ENCODE assay signal across 1 fruit fly cellular context in genomic region chr2L:6356686-6357362, dm6.
TF ChIP-seq lines count a peak whose summit lies in the region.

No protein-coding gene starts in this region.

TF ChIP-seq in whole organism, embryonic, 481 proteins besides CTCF, POLR2A, EP300 and RAD21 (continued from another document and continues in another):
- no peak for TF ChIP-seq al (GFP tag; IDR thresholded peaks at IDR 0.05; lab: Robert Waterston, UW)
- TF ChIP-seq D19A (tag; optimal IDR thresholded peaks at IDR 0.05; lab: Kevin White, UChicago), result no peak
- TF ChIP-seq exex (tag; optimal IDR thresholded peaks at IDR 0.05; lab: Kevin White, UChicago), result no peak
- TF ChIP-seq CG17912 (GFP tag; optimal IDR thresholded peaks at IDR 0.05; lab: Kevin White, UChicago), result peak; percentile 39
- TF ChIP-seq scrt (GFP tag; optimal IDR thresholded peaks at IDR 0.05; lab: Kevin White, UChicago), result no peak
- no peak for TF ChIP-seq Dbx (GFP tag; IDR thresholded peaks at IDR 0.05; lab: Robert Waterston, UW)
- TF ChIP-seq fd64A (GFP tag; optimal IDR thresholded peaks at IDR 0.05; lab: Kevin White, UChicago), result no peak
- no peak for TF ChIP-seq CG4328 (GFP tag; optimal IDR thresholded peaks at IDR 0.05; lab: Kevin White, UChicago)
- no peak for TF ChIP-seq CG18476 (GFP tag; optimal IDR thresholded peaks at IDR 0.05; lab: Kevin White, UChicago)
- TF ChIP-seq CG15073 (GFP tag; optimal IDR thresholded peaks at IDR 0.05; lab: Kevin White, UChicago), result no peak
- no peak for TF ChIP-seq schlank (tag; optimal IDR thresholded peaks at IDR 0.05; lab: Kevin White, UChicago)
- TF ChIP-seq CG11456 (GFP tag; IDR thresholded peaks at IDR 0.05; lab: Robert Waterston, UW), result 0 out of 3 replicates have a peak, but pooled peaks have one; percentile 57
- no peak for TF ChIP-seq CG9876 (GFP tag; optimal IDR thresholded peaks at IDR 0.05; lab: Kevin White, UChicago)
- TF ChIP-seq CG6689 (GFP tag; IDR thresholded peaks at IDR 0.05; lab: Robert Waterston, UW), result no peak
- TF ChIP-seq corto (GFP tag; optimal IDR thresholded peaks at IDR 0.05; lab: Kevin White, UChicago), result no peak
- no peak for TF ChIP-seq p53 (GFP tag; optimal IDR thresholded peaks at IDR 0.05; lab: Kevin White, UChicago)
- TF ChIP-seq lilli (GFP tag; optimal IDR thresholded peaks at IDR 0.05; lab: Kevin White, UChicago), result no peak
- TF ChIP-seq ham (GFP tag; IDR thresholded peaks at IDR 0.05; lab: Robert Waterston, UW), result no peak
- no peak for TF ChIP-seq CG30020 (tag; optimal IDR thresholded peaks at IDR 0.05; lab: Kevin White, UChicago)
- TF ChIP-seq CG7556 (GFP tag; optimal IDR thresholded peaks at IDR 0.05; lab: Kevin White, UChicago), result no peak
- TF ChIP-seq run (tag; optimal IDR thresholded peaks at IDR 0.05; lab: Kevin White, UChicago), result no peak
- TF ChIP-seq NC2α (GFP tag; optimal IDR thresholded peaks at IDR 0.05; lab: Kevin White, UChicago), result no peak
- no peak for TF ChIP-seq CG10543 (GFP tag; optimal IDR thresholded peaks at IDR 0.05; lab: Kevin White, UChicago)
- TF ChIP-seq Dref (GFP tag; IDR thresholded peaks at IDR 0.05; lab: Robert Waterston, UW), result no peak
- 0 out of 2 replicates have a peak, but pooled peaks have one; percentile 20 for TF ChIP-seq CG3847 (GFP tag; IDR thresholded peaks at IDR 0.05; lab: Robert Waterston, UW)
- TF ChIP-seq NK7.1 (GFP tag; optimal IDR thresholded peaks at IDR 0.05; lab: Kevin White, UChicago), result no peak
- TF ChIP-seq CG14965 (GFP tag; optimal IDR thresholded peaks at IDR 0.05; lab: Kevin White, UChicago; ENCODE audit: borderline replicate concordance), result peak; percentile 98
- peak; percentile 54 for TF ChIP-seq CG5245 (GFP tag; optimal IDR thresholded peaks at IDR 0.05; lab: Kevin White, UChicago)
- peak; percentile 46 for TF ChIP-seq Hsf (GFP tag; optimal IDR thresholded peaks at IDR 0.05; lab: Kevin White, UChicago)
- TF ChIP-seq Pdp1 (GFP tag; optimal IDR thresholded peaks at IDR 0.05; lab: Kevin White, UChicago), result peak in 1 of 2 experiments; percentile 28
- TF ChIP-seq CG9437 (GFP tag; optimal IDR thresholded peaks at IDR 0.05; lab: Kevin White, UChicago), result no peak
- TF ChIP-seq da (GFP tag; optimal IDR thresholded peaks at IDR 0.05; lab: Kevin White, UChicago), result no peak
- no peak for TF ChIP-seq ssp (GFP tag; IDR thresholded peaks at IDR 0.05; lab: Robert Waterston, UW)
- no peak for TF ChIP-seq Atf3 (GFP tag; optimal IDR thresholded peaks at IDR 0.05; lab: Kevin White, UChicago)
- TF ChIP-seq pros (GFP tag; optimal IDR thresholded peaks at IDR 0.05; lab: Kevin White, UChicago), result no peak
- TF ChIP-seq Hand (GFP tag; optimal IDR thresholded peaks at IDR 0.05; lab: Kevin White, UChicago), result no peak
- TF ChIP-seq Dip2 (GFP tag; IDR thresholded peaks at IDR 0.05; lab: Robert Waterston, UW), result no peak
- TF ChIP-seq Xrp1 (GFP tag; IDR thresholded peaks at IDR 0.05; lab: Robert Waterston, UW), result no peak
- no peak for TF ChIP-seq Dek (tag; optimal IDR thresholded peaks at IDR 0.05; lab: Kevin White, UChicago)
- TF ChIP-seq CG12236 (GFP tag; optimal IDR thresholded peaks at IDR 0.05; lab: Kevin White, UChicago), result no peak
- TF ChIP-seq tll (GFP tag; optimal IDR thresholded peaks at IDR 0.05; lab: Kevin White, UChicago), result no peak
- TF ChIP-seq danr (GFP tag; IDR thresholded peaks at IDR 0.05; lab: Robert Waterston, UW), result no peak
- TF ChIP-seq CG18262 (tag; optimal IDR thresholded peaks at IDR 0.05; lab: Kevin White, UChicago), result peak; percentile 58
- peak; percentile 65 for TF ChIP-seq CG31441 (GFP tag; IDR thresholded peaks at IDR 0.05; lab: Robert Waterston, UW)
- TF ChIP-seq D (optimal IDR thresholded peaks at IDR 0.05; lab: Kevin White, UChicago), result no peak
- TF ChIP-seq D (GFP tag; optimal IDR thresholded peaks at IDR 0.05; lab: Kevin White, UChicago), result no peak
- no peak for TF ChIP-seq hb (GFP tag; IDR thresholded peaks at IDR 0.05; lab: Robert Waterston, UW; ENCODE audit: partially characterized antibody)
- peak; percentile 26; the same call in 1 of the 2 replicates for TF ChIP-seq ara (GFP tag; IDR thresholded peaks at IDR 0.05; lab: Robert Waterston, UW)
- TF ChIP-seq fd102C (GFP tag; optimal IDR thresholded peaks at IDR 0.05; lab: Kevin White, UChicago), result peak; percentile 45
- no peak for TF ChIP-seq CG13123 (GFP tag; optimal IDR thresholded peaks at IDR 0.05; lab: Kevin White, UChicago)
- TF ChIP-seq Vsx1 (GFP tag; optimal IDR thresholded peaks at IDR 0.05; lab: Kevin White, UChicago), result peak; percentile 13
- TF ChIP-seq ap (GFP tag; IDR thresholded peaks at IDR 0.05; lab: Robert Waterston, UW), result peak; percentile 23; the same call in 1 of the 2 replicates
- no peak for TF ChIP-seq esg (GFP tag; conservative IDR thresholded peaks at IDR 0.05; lab: Robert Waterston, UW)
- TF ChIP-seq CG17829 (tag; optimal IDR thresholded peaks at IDR 0.05; lab: Kevin White, UChicago), result peak; percentile 59
- TF ChIP-seq CG9817 (tag; optimal IDR thresholded peaks at IDR 0.05; lab: Kevin White, UChicago), result no peak
- no peak for TF ChIP-seq Dip3 (GFP tag; optimal IDR thresholded peaks at IDR 0.05; lab: Kevin White, UChicago)
- peak; percentile 77 for TF ChIP-seq CG7987 (GFP tag; optimal IDR thresholded peaks at IDR 0.05; lab: Kevin White, UChicago)
- TF ChIP-seq CG9727 (GFP tag; optimal IDR thresholded peaks at IDR 0.05; lab: Kevin White, UChicago), result peak; percentile 41
- peak; percentile 59 for TF ChIP-seq CG17359 (tag; optimal IDR thresholded peaks at IDR 0.05; lab: Kevin White, UChicago)
- no peak for TF ChIP-seq pb (GFP tag; optimal IDR thresholded peaks at IDR 0.05; lab: Kevin White, UChicago)
- TF ChIP-seq org-1 (GFP tag; optimal IDR thresholded peaks at IDR 0.05; lab: Kevin White, UChicago), result no peak
- no peak for TF ChIP-seq cwo (GFP tag; optimal IDR thresholded peaks at IDR 0.05; lab: Kevin White, UChicago)
- TF ChIP-seq CG1832 (GFP tag; optimal IDR thresholded peaks at IDR 0.05; lab: Kevin White, UChicago), result no peak
- no peak for TF ChIP-seq CG2199 (GFP tag; IDR thresholded peaks at IDR 0.05; lab: Robert Waterston, UW)
- no peak for TF ChIP-seq MESR4 (GFP tag; optimal IDR thresholded peaks at IDR 0.05; lab: Kevin White, UChicago)
- TF ChIP-seq Mad (GFP tag; optimal IDR thresholded peaks at IDR 0.05; lab: Kevin White, UChicago), result no peak
- TF ChIP-seq dmrt99B (tag; optimal IDR thresholded peaks at IDR 0.05; lab: Kevin White, UChicago), result peak; percentile 32
- TF ChIP-seq pfk (GFP tag; optimal IDR thresholded peaks at IDR 0.05; lab: Kevin White, UChicago), result peak; percentile 12
- no peak for TF ChIP-seq Hr3 (GFP tag; optimal IDR thresholded peaks at IDR 0.05; lab: Kevin White, UChicago)
- TF ChIP-seq Hr39 (optimal IDR thresholded peaks at IDR 0.05; lab: Kevin White, UChicago), result no peak
- TF ChIP-seq pita (GFP tag; optimal IDR thresholded peaks at IDR 0.05; lab: Kevin White, UChicago), result peak; percentile 65
- TF ChIP-seq CG7372 (GFP tag; IDR thresholded peaks at IDR 0.05; lab: Robert Waterston, UW), result no peak
- TF ChIP-seq pum (GFP tag; optimal IDR thresholded peaks at IDR 0.05; lab: Kevin White, UChicago), result no peak
- TF ChIP-seq CG9215 (GFP tag; IDR thresholded peaks at IDR 0.05; lab: Robert Waterston, UW), result no peak
- no peak for TF ChIP-seq dan (GFP tag; IDR thresholded peaks at IDR 0.05; lab: Robert Waterston, UW)
- TF ChIP-seq hbn (GFP tag; IDR thresholded peaks at IDR 0.05; lab: Robert Waterston, UW; ENCODE audit: partially characterized antibody), result no peak
- no peak for TF ChIP-seq Elba2 (GFP tag; optimal IDR thresholded peaks at IDR 0.05; lab: Kevin White, UChicago)
- TF ChIP-seq br (optimal IDR thresholded peaks at IDR 0.05; lab: Kevin White, UChicago), result no peak
- peak; percentile 56 for TF ChIP-seq CG18764 (GFP tag; optimal IDR thresholded peaks at IDR 0.05; lab: Kevin White, UChicago)
- no peak for TF ChIP-seq eyg (GFP tag; optimal IDR thresholded peaks at IDR 0.05; lab: Kevin White, UChicago)
- TF ChIP-seq CG7839 (tag; optimal IDR thresholded peaks at IDR 0.05; lab: Kevin White, UChicago), result peak; percentile 52
- TF ChIP-seq CG32767 (GFP tag; IDR thresholded peaks at IDR 0.05; lab: Robert Waterston, UW), result no peak
- peak; percentile 45 for TF ChIP-seq CG3281 (GFP tag; optimal IDR thresholded peaks at IDR 0.05; lab: Kevin White, UChicago)
- TF ChIP-seq zen2 (GFP tag; IDR thresholded peaks at IDR 0.05; lab: Robert Waterston, UW; ENCODE audit: partially characterized antibody), result no peak
- TF ChIP-seq unc-4 (GFP tag; IDR thresholded peaks at IDR 0.05; lab: Robert Waterston, UW; ENCODE audit: partially characterized antibody), result no peak
- no peak for TF ChIP-seq twi (tag; optimal IDR thresholded peaks at IDR 0.05; lab: Kevin White, UChicago)
- TF ChIP-seq CG6175 (GFP tag; IDR thresholded peaks at IDR 0.05; lab: Robert Waterston, UW), result no peak
- TF ChIP-seq CG14667 (GFP tag; IDR thresholded peaks at IDR 0.05; lab: Robert Waterston, UW), result no peak
- TF ChIP-seq chinmo (GFP tag; IDR thresholded peaks at IDR 0.05; lab: Robert Waterston, UW; ENCODE audit: partially characterized antibody), result no peak
- TF ChIP-seq Hr51 (GFP tag; optimal IDR thresholded peaks at IDR 0.05; lab: Kevin White, UChicago), result peak in 1 of 2 experiments; percentile 45
- TF ChIP-seq CG13894 (tag; optimal IDR thresholded peaks at IDR 0.05; lab: Kevin White, UChicago), result no peak
- no peak for TF ChIP-seq CG16863 (GFP tag; optimal IDR thresholded peaks at IDR 0.05; lab: Kevin White, UChicago)
- no peak for TF ChIP-seq emc (GFP tag; optimal IDR thresholded peaks at IDR 0.05; lab: Kevin White, UChicago)
- peak; percentile 74 for TF ChIP-seq NfI (GFP tag; optimal IDR thresholded peaks at IDR 0.05; lab: Kevin White, UChicago)
- peak; percentile 45 for TF ChIP-seq Lhr (GFP tag; optimal IDR thresholded peaks at IDR 0.05; lab: Kevin White, UChicago)
- TF ChIP-seq Fer3 (tag; optimal IDR thresholded peaks at IDR 0.05; lab: Kevin White, UChicago), result peak; percentile 49
- TF ChIP-seq sqz (GFP tag; optimal IDR thresholded peaks at IDR 0.05; lab: Kevin White, UChicago), result no peak
- TF ChIP-seq CG3065 (GFP tag; optimal IDR thresholded peaks at IDR 0.05; lab: Kevin White, UChicago), result no peak
- TF ChIP-seq CG12659 (GFP tag; optimal IDR thresholded peaks at IDR 0.05; lab: Kevin White, UChicago), result no peak
- no peak; the same call in 2 of the 3 replicates for TF ChIP-seq B-H1 (GFP tag; IDR thresholded peaks at IDR 0.05; lab: Robert Waterston, UW)
- TF ChIP-seq HLH4C (GFP tag; IDR thresholded peaks at IDR 0.05; lab: Robert Waterston, UW; ENCODE audit: partially characterized antibody), result no peak
- peak; percentile 22 for TF ChIP-seq HHEX (GFP tag; optimal IDR thresholded peaks at IDR 0.05; lab: Kevin White, UChicago)
- TF ChIP-seq CG7963 (GFP tag; IDR thresholded peaks at IDR 0.05; lab: Robert Waterston, UW; ENCODE audit: partially characterized antibody), result no peak
- no peak for TF ChIP-seq CG2202 (tag; optimal IDR thresholded peaks at IDR 0.05; lab: Kevin White, UChicago)
- no peak for TF ChIP-seq gce (GFP tag; IDR thresholded peaks at IDR 0.05; lab: Robert Waterston, UW)
- no peak for TF ChIP-seq CG2120 (GFP tag; optimal IDR thresholded peaks at IDR 0.05; lab: Kevin White, UChicago)
- TF ChIP-seq Hr78 (GFP tag; optimal IDR thresholded peaks at IDR 0.05; lab: Kevin White, UChicago), result no peak
- TF ChIP-seq ato (GFP tag; IDR thresholded peaks at IDR 0.05; lab: Robert Waterston, UW; ENCODE audit: partially characterized antibody), result no peak
- TF ChIP-seq CG3407 (GFP tag; optimal IDR thresholded peaks at IDR 0.05; lab: Kevin White, UChicago), result peak; percentile 7
- no peak for TF ChIP-seq Dll (GFP tag; IDR thresholded peaks at IDR 0.05; lab: Robert Waterston, UW; ENCODE audit: partially characterized antibody)
- no peak for TF ChIP-seq ranshi (GFP tag; IDR thresholded peaks at IDR 0.05; lab: Robert Waterston, UW)
- no peak for TF ChIP-seq sima (GFP tag; optimal IDR thresholded peaks at IDR 0.05; lab: Kevin White, UChicago)
- TF ChIP-seq CG8281 (tag; optimal IDR thresholded peaks at IDR 0.05; lab: Kevin White, UChicago), result no peak
- TF ChIP-seq h (optimal IDR thresholded peaks at IDR 0.05; lab: Kevin White, UChicago), result no peak
- peak; percentile 51 for TF ChIP-seq CG9932 (GFP tag; IDR thresholded peaks at IDR 0.05; lab: Robert Waterston, UW)
- TF ChIP-seq Hey (tag; optimal IDR thresholded peaks at IDR 0.05; lab: Kevin White, UChicago), result no peak
- TF ChIP-seq CG1602 (GFP tag; optimal IDR thresholded peaks at IDR 0.05; lab: Kevin White, UChicago), result peak; percentile 21
- no peak for TF ChIP-seq CG4730 (GFP tag; IDR thresholded peaks at IDR 0.05; lab: Robert Waterston, UW)
- peak; percentile 72; the same call in 2 of the 3 replicates for TF ChIP-seq ase (GFP tag; IDR thresholded peaks at IDR 0.05; lab: Robert Waterston, UW)
- TF ChIP-seq CG15696 (tag; optimal IDR thresholded peaks at IDR 0.05; lab: Kevin White, UChicago), result peak; percentile 53
- peak; percentile 43; the same call in 1 of the 3 replicates for TF ChIP-seq CG16813 (GFP tag; IDR thresholded peaks at IDR 0.05; lab: Robert Waterston, UW; ENCODE audit: partially characterized antibody)
- TF ChIP-seq Sin3A (optimal IDR thresholded peaks at IDR 0.05; lab: Kevin White, UChicago), result no peak
- no peak for TF ChIP-seq Ptx1 (GFP tag; IDR thresholded peaks at IDR 0.05; lab: Robert Waterston, UW)
- no peak for TF ChIP-seq TFAM (GFP tag; optimal IDR thresholded peaks at IDR 0.05; lab: Kevin White, UChicago)
- TF ChIP-seq zf30C (GFP tag; optimal IDR thresholded peaks at IDR 0.05; lab: Kevin White, UChicago), result no peak
- TF ChIP-seq CG10462 (GFP tag; optimal IDR thresholded peaks at IDR 0.05; lab: Kevin White, UChicago), result no peak
- peak; percentile 25 for TF ChIP-seq Jarid2 (GFP tag; optimal IDR thresholded peaks at IDR 0.05; lab: Kevin White, UChicago)
- TF ChIP-seq tio (GFP tag; optimal IDR thresholded peaks at IDR 0.05; lab: Kevin White, UChicago), result no peak
- TF ChIP-seq nom (GFP tag; optimal IDR thresholded peaks at IDR 0.05; lab: Kevin White, UChicago), result no peak
- TF ChIP-seq lov (optimal IDR thresholded peaks at IDR 0.05; lab: Kevin White, UChicago), result no peak
- no peak for TF ChIP-seq lov (GFP tag; IDR thresholded peaks at IDR 0.05; lab: Robert Waterston, UW)
- TF ChIP-seq CG11696 (GFP tag; IDR thresholded peaks at IDR 0.05; lab: Robert Waterston, UW), result no peak
- peak; percentile 54 for TF ChIP-seq CG4820 (GFP tag; optimal IDR thresholded peaks at IDR 0.05; lab: Kevin White, UChicago)
- no peak for TF ChIP-seq so (GFP tag; IDR thresholded peaks at IDR 0.05; lab: Robert Waterston, UW)
- TF ChIP-seq D19B (GFP tag; optimal IDR thresholded peaks at IDR 0.05; lab: Kevin White, UChicago), result no peak
- TF ChIP-seq CG12155 (GFP tag; optimal IDR thresholded peaks at IDR 0.05; lab: Kevin White, UChicago), result no peak
- peak; percentile 10 for TF ChIP-seq CG6654 (GFP tag; optimal IDR thresholded peaks at IDR 0.05; lab: Kevin White, UChicago)
